Fruit fly (Drosophila melanogaster) whole organism, embryonic: ENCODE data around the gene CG43401.
A peak's percentile ranks its signal among the peaks of the same experiment; 100 is the strongest.

Experiments
- ATbp ChIP-seq: fragments of 200-800 bp; sonication (Bioruptor generic); optimal IDR thresholded peaks from 2 replicates; lab custom pipeline; 2017; ENCODE audit warnings: missing biosample characterization, mild to moderate bottlenecking, missing genetic modification characterization, missing genetic modification reagents
- B-H2 ChIP-seq: fragments of 200-800 bp; sonication (Bioruptor generic); optimal IDR thresholded peaks from 2 replicates; lab custom pipeline; 2018; ENCODE audit warnings: missing biosample characterization, mild to moderate bottlenecking, missing genetic modification characterization
- C15 ChIP-seq: fragments of 200-800 bp; sonication (Bioruptor generic); IDR thresholded peaks from 3 replicates; pipeline ENCODE4 v1.3.6; 2022; ENCODE audit warnings: missing biosample characterization, missing genetic modification characterization
- CG10267 ChIP-seq: fragments of 200-800 bp; sonication (Bioruptor generic); optimal IDR thresholded peaks from 2 replicates; lab custom pipeline; 2018; ENCODE audit warnings: missing biosample characterization, mild to moderate bottlenecking, missing genetic modification characterization, moderate library complexity
- CG11456 ChIP-seq: fragments of 200-800 bp; sonication (Bioruptor generic); IDR thresholded peaks from 3 replicates; pipeline ENCODE4 v1.3.6; 2022; ENCODE audit warnings: missing biosample characterization, missing genetic modification characterization
- CG11723 ChIP-seq: fragments of 200-800 bp; sonication (Bioruptor generic); optimal IDR thresholded peaks from 2 replicates; lab custom pipeline; 2017; ENCODE audit warnings: missing biosample characterization, mild to moderate bottlenecking, missing genetic modification characterization
- CG12071 ChIP-seq: fragments of 200-800 bp; sonication (Bioruptor generic); optimal IDR thresholded peaks from 3 replicates; lab custom pipeline; 2018; ENCODE audit warnings: missing biosample characterization, mild to moderate bottlenecking, missing genetic modification characterization
- CG14860 ChIP-seq: fragments of 200-800 bp; sonication (Bioruptor generic); IDR thresholded peaks from 3 replicates; pipeline ENCODE4 v1.3.6; 2022; ENCODE audit warnings: missing biosample characterization, missing genetic modification characterization; ENCODE audit not compliant: partially characterized antibody
- CG17359 ChIP-seq: fragments of 200-800 bp; sonication (Bioruptor generic); optimal IDR thresholded peaks from 3 replicates; lab custom pipeline; 2018; ENCODE audit warnings: missing biosample characterization, mild to moderate bottlenecking, missing genetic modification characterization, moderate library complexity
- CG2120 ChIP-seq: fragments of 200-800 bp; sonication (Bioruptor generic); optimal IDR thresholded peaks from 3 replicates; lab custom pipeline; 2016; ENCODE audit warnings: missing biosample characterization, missing genetic modification characterization
- CG2202 ChIP-seq: fragments of 200-800 bp; sonication (Bioruptor generic); optimal IDR thresholded peaks from 2 replicates; lab custom pipeline; 2018; ENCODE audit warnings: missing biosample characterization, mild to moderate bottlenecking, missing genetic modification characterization
- CG30403 ChIP-seq: fragments of 200-800 bp; sonication (Bioruptor generic); optimal IDR thresholded peaks from 3 replicates; lab custom pipeline; 2016; ENCODE audit warnings: missing biosample characterization, missing genetic modification characterization
- CG30431 ChIP-seq: fragments of 200-800 bp; sonication (Bioruptor generic); optimal IDR thresholded peaks from 2 replicates; lab custom pipeline; 2017; ENCODE audit warnings: missing biosample characterization, missing genetic modification characterization
- CG31224 ChIP-seq: fragments of 200-800 bp; sonication (Bioruptor generic); IDR thresholded peaks from 2 replicates; pipeline ENCODE4 v1.3.6; 2022; ENCODE audit warnings: missing biosample characterization, missing genetic modification characterization
- CG31388 ChIP-seq: fragments of 200-800 bp; sonication (Bioruptor generic); optimal IDR thresholded peaks from 2 replicates; lab custom pipeline; 2016; ENCODE audit warnings: missing biosample characterization, missing genetic modification characterization
- CG32767 ChIP-seq: fragments of 200-800 bp; sonication (Bioruptor generic); IDR thresholded peaks from 2 replicates; pipeline ENCODE4 v1.3.6; 2022; ENCODE audit warnings: missing biosample characterization, missing genetic modification characterization
- CG33213 ChIP-seq: fragments of 200-800 bp; sonication (Bioruptor generic); optimal IDR thresholded peaks from 3 replicates; lab custom pipeline; 2016; ENCODE audit warnings: missing biosample characterization, missing genetic modification characterization
- CG3726 ChIP-seq: fragments of 200-800 bp; sonication (Bioruptor generic); IDR thresholded peaks from 3 replicates; pipeline ENCODE4, ENCODE4 v1.3.6; 2022; ENCODE audit warnings: missing biosample characterization, missing genetic modification characterization
- CG42726 ChIP-seq: fragments of 200-800 bp; sonication (Bioruptor generic); IDR thresholded peaks from 2 replicates; pipeline ENCODE4 v1.3.6; 2022; ENCODE audit warnings: missing biosample characterization, missing genetic modification characterization; ENCODE audit not compliant: partially characterized antibody
- CG43689 ChIP-seq: fragments of 200-800 bp; sonication (Bioruptor generic); IDR thresholded peaks from 2 replicates; pipeline ENCODE4 v1.3.6; 2022; ENCODE audit warnings: missing biosample characterization, missing genetic modification characterization
- CG4424 ChIP-seq: fragments of 200-800 bp; sonication (Bioruptor generic); optimal IDR thresholded peaks from 3 replicates; lab custom pipeline; 2016; ENCODE audit warnings: missing biosample characterization, missing genetic modification characterization
- CG6791 ChIP-seq: fragments of 200-800 bp; sonication (Bioruptor generic); IDR thresholded peaks from 3 replicates; pipeline ENCODE4 v1.3.6; 2022; ENCODE audit warnings: missing biosample characterization, missing genetic modification characterization; ENCODE audit not compliant: partially characterized antibody
- CG6813 ChIP-seq: fragments of 200-800 bp; sonication (Bioruptor generic); optimal IDR thresholded peaks from 2 replicates; lab custom pipeline; 2017; ENCODE audit warnings: missing biosample characterization, missing genetic modification characterization, mild to moderate bottlenecking, moderate library complexity, missing genetic modification reagents
- CG9609 ChIP-seq: fragments of 200-800 bp; sonication (Bioruptor generic); optimal IDR thresholded peaks from 3 replicates; lab custom pipeline; 2016; ENCODE audit warnings: missing biosample characterization, missing genetic modification characterization
- CHES-1-like ChIP-seq: fragments of 200-800 bp; sonication (Bioruptor generic); optimal IDR thresholded peaks from 2 replicates; lab custom pipeline; 2016; ENCODE audit warnings: missing biosample characterization, missing genetic modification characterization
- Dfd ChIP-seq, 2 experiments: fragments of >200 bp; optimal IDR thresholded peaks; 2 replicates each; lab custom pipeline; 2017; ENCODE audit warnings: missing biosample characterization in 2 of 2, missing genetic modification characterization in 2 of 2
- E2f2 ChIP-seq: fragments of 200-800 bp; sonication (Bioruptor generic); IDR thresholded peaks from 2 replicates; pipeline ENCODE4 v1.3.6; 2022; ENCODE audit warnings: missing biosample characterization, missing genetic modification characterization
- Hr51 ChIP-seq, 2 experiments: fragments of 200-800 bp; sonication (Bioruptor generic); optimal IDR thresholded peaks; 2 replicates in 1 of 2; 3 replicates in 1 of 2; lab custom pipeline; 2016 to 2018; ENCODE audit warnings: missing biosample characterization in 2 of 2, missing genetic modification characterization in 2 of 2, mild to moderate bottlenecking in 1 of 2, moderate library complexity in 1 of 2
- Lim3 ChIP-seq: fragments of 200-800 bp; sonication (Bioruptor generic); IDR thresholded peaks from 2 replicates; pipeline ENCODE4 v1.3.6; 2022; ENCODE audit warnings: missing biosample characterization, missing genetic modification characterization
- Mad ChIP-seq: fragments of 200-800 bp; sonication (Bioruptor generic); optimal IDR thresholded peaks from 2 replicates; lab custom pipeline; 2016; ENCODE audit warnings: missing biosample characterization, missing genetic modification characterization
- NfI ChIP-seq: fragments of 200-800 bp; sonication (Bioruptor generic); optimal IDR thresholded peaks from 3 replicates; lab custom pipeline; 2018; ENCODE audit warnings: missing biosample characterization, mild to moderate bottlenecking, missing genetic modification characterization, moderate library complexity
- Optix ChIP-seq: fragments of 200-800 bp; sonication (Bioruptor generic); IDR thresholded peaks from 3 replicates; pipeline ENCODE4 v1.3.6; 2022; ENCODE audit warnings: missing biosample characterization, missing genetic modification characterization
- Poxn ChIP-seq: fragments of 200-800 bp; sonication (Bioruptor generic); IDR thresholded peaks from 2 replicates; pipeline ENCODE4 v1.3.6; 2022; ENCODE audit warnings: missing biosample characterization, missing genetic modification characterization
- Spps ChIP-seq: fragments of 200-800 bp; sonication (Bioruptor generic); optimal IDR thresholded peaks from 2 replicates; lab custom pipeline; 2018; ENCODE audit warnings: missing biosample characterization, mild to moderate bottlenecking, missing genetic modification characterization
- Tbp ChIP-seq: fragments of >200 bp; optimal IDR thresholded peaks from 2 replicates; lab custom pipeline; 2018; ENCODE audit warnings: missing biosample characterization, missing genetic modification characterization
- ara ChIP-seq: fragments of 200-800 bp; sonication (Bioruptor generic); IDR thresholded peaks from 2 replicates; pipeline ENCODE4 v1.3.6; 2022; ENCODE audit warnings: missing biosample characterization, missing genetic modification characterization
- ase ChIP-seq: fragments of 200-800 bp; sonication (Bioruptor generic); IDR thresholded peaks from 3 replicates; pipeline ENCODE4 v1.3.6; 2022; ENCODE audit warnings: missing biosample characterization, missing genetic modification characterization
- cwo ChIP-seq: fragments of 200-800 bp; sonication (Bioruptor generic); optimal IDR thresholded peaks from 3 replicates; lab custom pipeline; 2017; ENCODE audit warnings: missing biosample characterization, missing genetic modification characterization, mild to moderate bottlenecking, moderate library complexity, missing genetic modification reagents
- gem ChIP-seq: fragments of 200-800 bp; sonication (Bioruptor generic); optimal IDR thresholded peaks from 2 replicates; lab custom pipeline; 2019; ENCODE audit warnings: missing biosample characterization, mild to moderate bottlenecking, missing genetic modification characterization, moderate library complexity
- ham ChIP-seq: fragments of 200-800 bp; sonication (Bioruptor generic); IDR thresholded peaks from 2 replicates; pipeline ENCODE4 v1.3.6; 2022; ENCODE audit warnings: missing biosample characterization, missing genetic modification characterization
- jigr1 ChIP-seq: fragments of 200-800 bp; sonication (Bioruptor generic); IDR thresholded peaks from 3 replicates; pipeline ENCODE4 v1.3.6; 2022; ENCODE audit warnings: missing biosample characterization, missing genetic modification characterization
- knrl ChIP-seq: fragments of 200-800 bp; sonication (Bioruptor generic); IDR thresholded peaks from 3 replicates; pipeline ENCODE4 v1.3.6; 2022; ENCODE audit warnings: missing biosample characterization, missing genetic modification characterization; ENCODE audit not compliant: partially characterized antibody
- luna ChIP-seq: fragments of 200-800 bp; sonication (Bioruptor generic); optimal IDR thresholded peaks from 2 replicates; lab custom pipeline; 2016; ENCODE audit warnings: missing biosample characterization, missing genetic modification characterization
- pros ChIP-seq: fragments of 200-800 bp; sonication (Bioruptor generic); optimal IDR thresholded peaks from 3 replicates; lab custom pipeline; 2019; ENCODE audit warnings: missing biosample characterization, mild to moderate bottlenecking, missing genetic modification characterization, moderate library complexity
- pzg ChIP-seq: fragments of 200-800 bp; sonication (Bioruptor generic); optimal IDR thresholded peaks from 3 replicates; lab custom pipeline; 2018; ENCODE audit warnings: missing biosample characterization, mild to moderate bottlenecking, missing genetic modification characterization, moderate library complexity
- row ChIP-seq: fragments of 200-800 bp; sonication (Bioruptor generic); IDR thresholded peaks from 3 replicates; pipeline ENCODE4 v1.3.6; 2022; ENCODE audit warnings: missing biosample characterization, missing genetic modification characterization
- run ChIP-seq: fragments of 200-800 bp; sonication (Bioruptor generic); optimal IDR thresholded peaks from 3 replicates; lab custom pipeline; 2018; ENCODE audit warnings: missing biosample characterization, mild to moderate bottlenecking, missing genetic modification characterization
- tup ChIP-seq: fragments of 200-800 bp; sonication (Bioruptor generic); optimal IDR thresholded peaks from 2 replicates; lab custom pipeline; 2016; ENCODE audit warnings: missing biosample characterization, mild to moderate bottlenecking, missing genetic modification characterization, moderate library complexity
- unpg ChIP-seq: fragments of 200-800 bp; sonication (Bioruptor generic); optimal IDR thresholded peaks from 3 replicates; lab custom pipeline; 2018; ENCODE audit warnings: missing biosample characterization, mild to moderate bottlenecking, missing genetic modification characterization, moderate library complexity
- zfh2 ChIP-seq: fragments of 200-800 bp; sonication (Bioruptor generic); optimal IDR thresholded peaks from 2 replicates; lab custom pipeline; 2016; ENCODE audit warnings: missing biosample characterization, missing genetic modification characterization

CG43401 gene

DNA sequence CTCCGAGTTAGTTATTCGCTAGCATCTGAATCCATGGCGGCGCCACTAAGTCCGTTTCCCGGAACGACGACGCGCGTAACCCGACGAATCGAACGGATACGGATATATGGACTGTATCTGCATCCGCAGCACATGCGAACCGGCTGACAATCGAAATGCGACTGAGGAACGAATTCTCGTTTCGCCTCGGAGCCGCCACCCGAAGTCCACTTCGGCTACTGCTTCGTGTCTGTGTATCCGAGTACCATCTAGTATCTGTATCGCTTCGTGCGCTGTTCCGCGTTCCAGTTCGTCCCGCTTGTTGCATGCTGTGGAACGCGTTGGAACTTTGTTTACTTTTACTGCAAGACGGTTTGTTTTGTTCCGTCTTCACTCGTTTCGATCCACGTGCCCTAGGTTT is 8.0 kb upstream of the CG43401 start, which contains the start of gene robo2 (continued):
- no peak for TF ChIP-seq CG9609 (GFP tag; lab: Kevin White, UChicago)
- TF ChIP-seq E2f2, result peak; percentile 22; the same call in 1 of the 2 replicates
- peak; percentile 6 for TF ChIP-seq CG4424 (GFP tag; lab: Kevin White, UChicago)
- TF ChIP-seq CHES-1-like (GFP tag; lab: Kevin White, UChicago), result peak; percentile 22
- no peak for TF ChIP-seq Dfd (GFP tag; optimal IDR thresholded peaks at IDR 0.05; lab: Kevin White, UChicago)
- peak; percentile 76 for TF ChIP-seq CG12071 (GFP tag; lab: Kevin White, UChicago)
- TF ChIP-seq Spps, result no peak
- TF ChIP-seq CG6813, result peak; percentile 50
- peak; percentile 33 for TF ChIP-seq ATbp (GFP tag; lab: Kevin White, UChicago)
- no peak for TF ChIP-seq tup (GFP tag; lab: Kevin White, UChicago)
- TF ChIP-seq Mad (GFP tag; lab: Kevin White, UChicago), result no peak
- peak in 1 of 2 experiments; percentile 33 for TF ChIP-seq Hr51 (GFP tag; optimal IDR thresholded peaks at IDR 0.05; lab: Kevin White, UChicago)
- peak; percentile 9 for TF ChIP-seq cwo (GFP tag; lab: Kevin White, UChicago)
- TF ChIP-seq Tbp (GFP tag; lab: Kevin White, UChicago), result peak; percentile 98
- peak; percentile 60 for TF ChIP-seq NfI (GFP tag; lab: Kevin White, UChicago)
- TF ChIP-seq CG17359 (tag; lab: Kevin White, UChicago), result peak; percentile 46
- TF ChIP-seq luna (GFP tag; lab: Kevin White, UChicago), result no peak
- TF ChIP-seq pros (GFP tag; lab: Kevin White, UChicago), result peak; percentile 80
- peak; percentile 73 for TF ChIP-seq CG32767 (GFP tag; lab: Robert Waterston, UW)
- no peak for TF ChIP-seq CG2120 (GFP tag; lab: Kevin White, UChicago)
- TF ChIP-seq CG43689 (GFP tag; lab: Robert Waterston, UW), result no peak
- no peak for TF ChIP-seq CG30431 (GFP tag; lab: Kevin White, UChicago)
- no peak for TF ChIP-seq CG3726 (GFP tag; lab: Robert Waterston, UW)
- TF ChIP-seq B-H2 (GFP tag; lab: Kevin White, UChicago), result peak; percentile 47
- 0 out of 3 replicates have a peak, but pooled peaks have one; percentile 9 for TF ChIP-seq Optix (GFP tag; lab: Robert Waterston, UW)
- no peak for TF ChIP-seq Poxn (GFP tag; lab: Robert Waterston, UW)
- peak; percentile 58 for TF ChIP-seq CG33213 (GFP tag; lab: Kevin White, UChicago)
- TF ChIP-seq CG30403 (GFP tag; lab: Kevin White, UChicago), result no peak
- no peak for TF ChIP-seq gem (tag; lab: Kevin White, UChicago)
- no peak for TF ChIP-seq zfh2 (GFP tag; lab: Kevin White, UChicago)
- no peak for TF ChIP-seq pzg
- TF ChIP-seq ham (GFP tag; lab: Robert Waterston, UW), result no peak
- no peak for TF ChIP-seq Lim3 (GFP tag; lab: Robert Waterston, UW)
- peak; percentile 68; the same call in 2 of the 3 replicates for TF ChIP-seq ase (GFP tag; lab: Robert Waterston, UW)
- no peak for TF ChIP-seq run (tag; lab: Kevin White, UChicago)
- TF ChIP-seq unpg (GFP tag; lab: Kevin White, UChicago), result peak; percentile 53
- peak; percentile 74; the same call in 1 of the 2 replicates for TF ChIP-seq CG42726 (GFP tag; lab: Robert Waterston, UW)
- TF ChIP-seq CG31224 (GFP tag; lab: Robert Waterston, UW), result peak; percentile 40; the same call in 1 of the 2 replicates
- no peak for TF ChIP-seq jigr1
- peak; percentile 36; the same call in 1 of the 3 replicates for TF ChIP-seq knrl (GFP tag; lab: Robert Waterston, UW)
- TF ChIP-seq CG11723, result no peak
- peak; percentile 31 for TF ChIP-seq CG10267 (tag; lab: Kevin White, UChicago)
- no peak for TF ChIP-seq CG31388 (GFP tag; lab: Kevin White, UChicago)
- peak; percentile 53; the same call in 1 of the 3 replicates for TF ChIP-seq CG11456 (GFP tag; lab: Robert Waterston, UW)
- TF ChIP-seq CG6791 (GFP tag; lab: Robert Waterston, UW), result peak; percentile 70
- no peak for TF ChIP-seq C15 (GFP tag; lab: Robert Waterston, UW)
- peak; percentile 59; the same call in 1 of the 2 replicates for TF ChIP-seq ara (GFP tag; lab: Robert Waterston, UW)
- TF ChIP-seq row (GFP tag; lab: Robert Waterston, UW), result peak; percentile 20; the same call in 1 of the 3 replicates
- peak; percentile 50 for TF ChIP-seq CG2202 (tag; lab: Kevin White, UChicago)
- no peak; the same call in 2 of the 3 replicates for TF ChIP-seq CG14860 (GFP tag; lab: Robert Waterston, UW)
